Fruit fly (Drosophila melanogaster) whole organism, embryonic: ENCODE results near the gene CG32811.

Experiments used
- Abd-B ChIP-seq: fragments of 200-800 bp; sonication (Bioruptor generic); optimal IDR thresholded peaks from 2 replicates; lab custom pipeline; 2018; ENCODE audit warnings: missing biosample characterization, mild to moderate bottlenecking, missing genetic modification characterization, moderate library complexity
- CG11504 ChIP-seq: fragments of 200-800 bp; sonication (Bioruptor generic); optimal IDR thresholded peaks from 3 replicates; lab custom pipeline; 2019; ENCODE audit warnings: missing biosample characterization, mild to moderate bottlenecking, missing genetic modification characterization, moderate library complexity
- CG12219 ChIP-seq: fragments of 200-800 bp; sonication (Bioruptor generic); optimal IDR thresholded peaks from 3 replicates; lab custom pipeline; 2018; ENCODE audit warnings: missing biosample characterization, mild to moderate bottlenecking, missing genetic modification characterization
- CG12769 ChIP-seq: fragments of 200-800 bp; sonication (Bioruptor generic); optimal IDR thresholded peaks from 2 replicates; lab custom pipeline; 2019; ENCODE audit warnings: missing biosample characterization, mild to moderate bottlenecking, missing genetic modification characterization, moderate library complexity
- CG13287 ChIP-seq: fragments of 200-800 bp; sonication (Bioruptor generic); IDR thresholded peaks from 2 replicates; pipeline ENCODE4 v1.3.6; 2022; ENCODE audit warnings: missing biosample characterization, missing genetic modification characterization; ENCODE audit not compliant: partially characterized antibody
- CG13424 ChIP-seq: fragments of 200-800 bp; sonication (Bioruptor generic); optimal IDR thresholded peaks from 2 replicates; lab custom pipeline; 2019; ENCODE audit warnings: missing biosample characterization, mild to moderate bottlenecking, missing genetic modification characterization, moderate library complexity
- CG13624 ChIP-seq: fragments of 200-800 bp; sonication (Bioruptor generic); optimal IDR thresholded peaks from 2 replicates; lab custom pipeline; 2016; ENCODE audit warnings: missing biosample characterization, missing genetic modification characterization
- CG13894 ChIP-seq: fragments of 200-800 bp; sonication (Bioruptor generic); optimal IDR thresholded peaks from 3 replicates; lab custom pipeline; 2018; ENCODE audit warnings: missing biosample characterization, mild to moderate bottlenecking, missing genetic modification characterization, moderate library complexity
- CG14710 ChIP-seq: fragments of 200-800 bp; sonication (Bioruptor generic); optimal IDR thresholded peaks from 3 replicates; lab custom pipeline; 2019; ENCODE audit warnings: missing biosample characterization, mild to moderate bottlenecking, missing genetic modification characterization, moderate library complexity
- CG14965 ChIP-seq: fragments of 200-800 bp; sonication (Bioruptor generic); optimal IDR thresholded peaks from 2 replicates; lab custom pipeline; 2016; ENCODE audit warnings: missing biosample characterization, missing genetic modification characterization, borderline replicate concordance
- CG16815 ChIP-seq: fragments of 200-800 bp; sonication (Bioruptor generic); optimal IDR thresholded peaks from 3 replicates; lab custom pipeline; 2017; ENCODE audit warnings: missing biosample characterization, mild to moderate bottlenecking, missing genetic modification characterization
- CG31224 ChIP-seq: fragments of 200-800 bp; sonication (Bioruptor generic); IDR thresholded peaks from 2 replicates; pipeline ENCODE4 v1.3.6; 2022; ENCODE audit warnings: missing biosample characterization, missing genetic modification characterization
- CG4820 ChIP-seq: fragments of 200-800 bp; sonication (Bioruptor generic); optimal IDR thresholded peaks from 3 replicates; lab custom pipeline; 2016; ENCODE audit warnings: missing biosample characterization, missing genetic modification characterization
- CG6654 ChIP-seq: fragments of 200-800 bp; sonication (Bioruptor generic); optimal IDR thresholded peaks from 2 replicates; lab custom pipeline; 2017; ENCODE audit warnings: missing biosample characterization, mild to moderate bottlenecking, missing genetic modification characterization
- CG7556 ChIP-seq: fragments of 200-800 bp; sonication (Bioruptor generic); optimal IDR thresholded peaks from 2 replicates; lab custom pipeline; 2017; ENCODE audit warnings: missing biosample characterization, mild to moderate bottlenecking, missing genetic modification characterization
- CG7745 ChIP-seq: fragments of 200-800 bp; sonication (Bioruptor generic); optimal IDR thresholded peaks from 2 replicates; lab custom pipeline; 2018; ENCODE audit warnings: missing biosample characterization, mild to moderate bottlenecking, missing genetic modification characterization, moderate library complexity
- CG7928 ChIP-seq: fragments of 200-800 bp; sonication (Bioruptor generic); optimal IDR thresholded peaks from 2 replicates; lab custom pipeline; 2017; ENCODE audit warnings: missing biosample characterization, mild to moderate bottlenecking, missing genetic modification characterization
- CG8388 ChIP-seq: fragments of 200-800 bp; sonication (Bioruptor generic); optimal IDR thresholded peaks from 2 replicates; lab custom pipeline; 2019; ENCODE audit warnings: missing biosample characterization, mild to moderate bottlenecking, missing genetic modification characterization, moderate library complexity
- CG9215 ChIP-seq: fragments of 200-800 bp; sonication (Bioruptor generic); IDR thresholded peaks from 2 replicates; pipeline ENCODE4 v1.3.6; 2022; ENCODE audit warnings: missing biosample characterization, missing genetic modification characterization
- CG9437 ChIP-seq: fragments of 200-800 bp; sonication (Bioruptor generic); optimal IDR thresholded peaks from 2 replicates; lab custom pipeline; 2018; ENCODE audit warnings: missing biosample characterization, mild to moderate bottlenecking, missing genetic modification characterization
- CkIIα-i1 ChIP-seq: fragments of 200-800 bp; sonication (Bioruptor generic); IDR thresholded peaks from 2 replicates; pipeline ENCODE4 v1.3.6; 2022; ENCODE audit warnings: missing biosample characterization, missing genetic modification characterization
- Dbx ChIP-seq: fragments of 200-800 bp; sonication (Bioruptor generic); IDR thresholded peaks from 3 replicates; pipeline ENCODE4 v1.3.6; 2022; ENCODE audit warnings: missing biosample characterization, missing genetic modification characterization
- ERR ChIP-seq: fragments of 200-800 bp; sonication (Bioruptor generic); optimal IDR thresholded peaks from 2 replicates; lab custom pipeline; 2016; ENCODE audit warnings: missing biosample characterization, missing genetic modification characterization
- Gsc ChIP-seq: fragments of 200-800 bp; sonication (Bioruptor generic); IDR thresholded peaks from 2 replicates; pipeline ENCODE4 v1.3.6; 2022; ENCODE audit warnings: missing biosample characterization, missing genetic modification characterization
- Hr3 ChIP-seq: fragments of 200-800 bp; sonication (Bioruptor generic); optimal IDR thresholded peaks from 3 replicates; lab custom pipeline; 2016; ENCODE audit warnings: missing biosample characterization, missing genetic modification characterization
- NC2α ChIP-seq: fragments of 200-800 bp; sonication (Bioruptor generic); optimal IDR thresholded peaks from 2 replicates; lab custom pipeline; 2016; ENCODE audit warnings: missing biosample characterization, missing genetic modification characterization
- NC2β ChIP-seq: fragments of 200-800 bp; sonication (Bioruptor generic); optimal IDR thresholded peaks from 2 replicates; lab custom pipeline; 2016; ENCODE audit warnings: missing biosample characterization, missing genetic modification characterization
- PHDP ChIP-seq: fragments of 200-800 bp; sonication (Bioruptor generic); optimal IDR thresholded peaks from 3 replicates; lab custom pipeline; 2018; ENCODE audit warnings: missing biosample characterization, mild to moderate bottlenecking, missing genetic modification characterization, moderate library complexity
- Ptx1 ChIP-seq: fragments of 200-800 bp; sonication (Bioruptor generic); IDR thresholded peaks from 2 replicates; pipeline ENCODE4 v1.3.6; 2022; ENCODE audit warnings: missing biosample characterization, missing genetic modification characterization
- Six4 ChIP-seq: fragments of 200-800 bp; sonication (Bioruptor generic); optimal IDR thresholded peaks from 2 replicates; lab custom pipeline; 2016; ENCODE audit warnings: missing biosample characterization, missing genetic modification characterization
- Sox100B ChIP-seq: fragments of 200-800 bp; sonication (Bioruptor generic); optimal IDR thresholded peaks from 3 replicates; lab custom pipeline; 2018; ENCODE audit warnings: missing biosample characterization, mild to moderate bottlenecking, missing genetic modification characterization
- ara ChIP-seq: fragments of 200-800 bp; sonication (Bioruptor generic); IDR thresholded peaks from 2 replicates; pipeline ENCODE4 v1.3.6; 2022; ENCODE audit warnings: missing biosample characterization, missing genetic modification characterization
- da ChIP-seq: fragments of 200-800 bp; sonication (Bioruptor generic); optimal IDR thresholded peaks from 2 replicates; lab custom pipeline; 2016; ENCODE audit warnings: missing biosample characterization, missing genetic modification characterization
- esg ChIP-seq: fragments of 200-800 bp; sonication (Bioruptor generic); conservative IDR thresholded peaks from 2 replicates; pipeline ENCODE4 v1.3.6; 2022; ENCODE audit warnings: missing biosample characterization, missing genetic modification characterization
- fd64A ChIP-seq: fragments of 200-800 bp; sonication (Bioruptor generic); optimal IDR thresholded peaks from 3 replicates; lab custom pipeline; 2018; ENCODE audit warnings: missing biosample characterization, mild to moderate bottlenecking, missing genetic modification characterization
- gcm ChIP-seq: fragments of 200-800 bp; sonication (Bioruptor generic); optimal IDR thresholded peaks from 2 replicates; lab custom pipeline; 2019; ENCODE audit warnings: missing biosample characterization, mild to moderate bottlenecking, missing genetic modification characterization, moderate library complexity
- grau ChIP-seq: fragments of 200-800 bp; optimal IDR thresholded peaks from 3 replicates; lab custom pipeline; 2019; ENCODE audit warnings: missing biosample characterization, mild to moderate bottlenecking, missing genetic modification characterization, moderate library complexity
- hb ChIP-seq: fragments of 200-800 bp; sonication (Bioruptor generic); IDR thresholded peaks from 3 replicates; pipeline ENCODE4 v1.3.6; 2022; ENCODE audit warnings: missing biosample characterization, missing genetic modification characterization; ENCODE audit not compliant: partially characterized antibody
- kah ChIP-seq: fragments of 200-800 bp; sonication (Bioruptor generic); optimal IDR thresholded peaks from 2 replicates; lab custom pipeline; 2018; ENCODE audit warnings: missing biosample characterization, mild to moderate bottlenecking, missing genetic modification characterization
- lab ChIP-seq: fragments of 200-800 bp; sonication (Bioruptor generic); optimal IDR thresholded peaks from 3 replicates; lab custom pipeline; 2017; ENCODE audit warnings: missing biosample characterization, missing genetic modification characterization, mild to moderate bottlenecking, moderate library complexity, missing genetic modification reagents
- mam ChIP-seq: fragments of 200-800 bp; sonication (Bioruptor generic); optimal IDR thresholded peaks from 3 replicates; lab custom pipeline; 2016; ENCODE audit warnings: missing biosample characterization, missing genetic modification characterization
- nerfin-1 ChIP-seq: fragments of 200-800 bp; sonication (Bioruptor generic); optimal IDR thresholded peaks from 3 replicates; lab custom pipeline; 2019; ENCODE audit warnings: missing biosample characterization, mild to moderate bottlenecking, missing genetic modification characterization, moderate library complexity
- phol ChIP-seq: fragments of 200-800 bp; sonication (Bioruptor generic); optimal IDR thresholded peaks from 3 replicates; lab custom pipeline; 2018; ENCODE audit warnings: missing biosample characterization, mild to moderate bottlenecking, missing genetic modification characterization, moderate library complexity
- sd ChIP-seq: fragments of 200-800 bp; sonication (Bioruptor generic); optimal IDR thresholded peaks from 3 replicates; lab custom pipeline; 2018; ENCODE audit warnings: missing biosample characterization, mild to moderate bottlenecking, missing genetic modification characterization, moderate library complexity
- sens ChIP-seq: fragments of 200-800 bp; sonication (Bioruptor generic); peaks from one replicate; lab custom pipeline; 2016; ENCODE audit warnings: missing biosample characterization, missing genetic modification characterization
- sob ChIP-seq: fragments of 200-800 bp; sonication (Bioruptor generic); IDR thresholded peaks from 2 replicates; pipeline ENCODE4 v1.3.6; 2022; ENCODE audit warnings: missing biosample characterization, missing genetic modification characterization
- sug ChIP-seq: fragments of 200-800 bp; optimal IDR thresholded peaks from 2 replicates; lab custom pipeline; 2019; ENCODE audit warnings: missing biosample characterization, mild to moderate bottlenecking, missing genetic modification characterization, moderate library complexity
- trh ChIP-seq: fragments of 200-800 bp; sonication (Bioruptor generic); optimal IDR thresholded peaks from 2 replicates; lab custom pipeline; 2016; ENCODE audit warnings: missing biosample characterization, missing genetic modification characterization
- tup ChIP-seq: fragments of 200-800 bp; sonication (Bioruptor generic); optimal IDR thresholded peaks from 2 replicates; lab custom pipeline; 2016; ENCODE audit warnings: missing biosample characterization, mild to moderate bottlenecking, missing genetic modification characterization, moderate library complexity
- tx ChIP-seq: fragments of 200-800 bp; sonication (Bioruptor generic); optimal IDR thresholded peaks from 2 replicates; lab custom pipeline; 2016; ENCODE audit warnings: missing biosample characterization, missing genetic modification characterization
- zfh2 ChIP-seq: fragments of 200-800 bp; sonication (Bioruptor generic); optimal IDR thresholded peaks from 2 replicates; lab custom pipeline; 2016; ENCODE audit warnings: missing biosample characterization, missing genetic modification characterization

Gene CG32811

DNA sequence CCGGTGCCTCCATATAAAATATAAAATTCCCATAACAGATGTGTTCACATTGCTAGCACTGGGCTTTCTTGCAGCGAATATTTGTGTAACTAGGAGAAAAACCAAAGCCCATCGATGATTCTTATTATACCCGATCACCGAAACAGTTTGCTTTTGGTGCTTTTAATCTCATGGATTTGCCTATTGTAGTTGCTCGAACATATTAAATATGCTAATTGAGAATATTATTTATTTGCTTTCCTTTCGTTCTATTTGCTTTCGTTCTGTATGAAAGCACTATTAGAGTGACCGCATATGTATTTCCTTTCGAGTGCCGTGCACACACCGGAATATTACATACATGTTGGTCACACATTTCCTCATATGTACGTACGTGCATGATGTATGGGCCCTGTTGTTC lies 27.5 kb downstream of the CG32811 start (continued):
- TF ChIP-seq da (GFP tag; lab: Kevin White, UChicago) (no peak), CkIIα-i1 (GFP tag; lab: Robert Waterston, UW) (no peak), CG13424 (tag; lab: Kevin White, UChicago) (peak; percentile 58), gcm (GFP tag; lab: Kevin White, UChicago) (peak; percentile 36), CG9215 (GFP tag; lab: Robert Waterston, UW) (peak; percentile 44), sug (tag; lab: Kevin White, UChicago) (peak; percentile 49), CG13894 (tag; lab: Kevin White, UChicago) (no peak), Abd-B (GFP tag; lab: Kevin White, UChicago) (peak; percentile 39), Six4 (GFP tag; lab: Kevin White, UChicago) (no peak), Sox100B (GFP tag; lab: Kevin White, UChicago) (peak; percentile 50), trh (GFP tag; lab: Kevin White, UChicago) (no peak), CG13287 (no peak), zfh2 (GFP tag; lab: Kevin White, UChicago) (peak; percentile 44), nerfin-1 (tag; lab: Kevin White, UChicago) (peak; percentile 25), CG13624 (GFP tag; lab: Kevin White, UChicago) (peak; percentile 6), CG9437 (GFP tag; lab: Kevin White, UChicago) (peak; percentile 16), CG11504 (tag; lab: Kevin White, UChicago) (peak; percentile 73), CG14965 (GFP tag; lab: Kevin White, UChicago) (no peak), CG12219 (peak; percentile 23), CG14710 (tag; lab: Kevin White, UChicago) (peak; percentile 51), tup (GFP tag; lab: Kevin White, UChicago) (no peak), fd64A (GFP tag; lab: Kevin White, UChicago) (no peak), esg (GFP tag; lab: Robert Waterston, UW) (0 out of 2 replicates have a peak, but pooled peaks have one; percentile 9), CG7745 (tag; lab: Kevin White, UChicago) (no peak), lab (peak; percentile 69), kah (GFP tag; lab: Kevin White, UChicago) (no peak), sens (GFP tag; lab: Kevin White, UChicago) (peak; percentile 88), Dbx (GFP tag; lab: Robert Waterston, UW) (no peak), sob (GFP tag; lab: Robert Waterston, UW) (0 out of 2 replicates have a peak, but pooled peaks have one; percentile 32), CG4820 (GFP tag; lab: Kevin White, UChicago) (no peak), grau (tag; lab: Kevin White, UChicago) (peak; percentile 68), Hr3 (peak; percentile 0), phol (tag; lab: Kevin White, UChicago) (peak; percentile 26), ERR (no peak), Ptx1 (GFP tag; lab: Robert Waterston, UW) (0 out of 2 replicates have a peak, but pooled peaks have one; percentile 16), CG12769 (tag; lab: Kevin White, UChicago) (no peak), hb (GFP tag; lab: Robert Waterston, UW) (no peak), ara (GFP tag; lab: Robert Waterston, UW) (no peak), CG8388 (GFP tag; lab: Kevin White, UChicago) (peak; percentile 34), CG7928 (GFP tag; lab: Kevin White, UChicago) (peak; percentile 5), CG6654 (peak; percentile 31), PHDP (tag; lab: Kevin White, UChicago) (peak; percentile 27), sd (tag; lab: Kevin White, UChicago) (peak; percentile 31), Gsc (GFP tag; lab: Robert Waterston, UW) (no peak), CG31224 (0 out of 2 replicates have a peak, but pooled peaks have one; percentile 30), CG7556 (GFP tag; lab: Kevin White, UChicago) (peak; percentile 41), NC2β (GFP tag; lab: Kevin White, UChicago) (no peak), CG16815 (GFP tag; lab: Kevin White, UChicago) (peak; percentile 10), tx (no peak), mam (GFP tag; lab: Kevin White, UChicago) (peak; percentile 12), NC2α (GFP tag; lab: Kevin White, UChicago) (no peak)
